Worm (Caenorhabditis elegans) whole organism, L1 larva: ENCODE results near the gene tig-2.

Experiments used
- C16A3.4 ChIP-seq: fragments of 150-350 bp; optimal IDR thresholded peaks from 2 replicates; lab custom pipeline; 2014; ENCODE audit warnings: missing biosample characterization, missing genetic modification characterization
- C34B4.2 ChIP-seq: sonication (generic microtip); optimal IDR thresholded peaks from 2 replicates; lab custom pipeline; 2017; ENCODE audit warnings: mild to moderate bottlenecking, missing genetic modification characterization, missing compliant biosample characterization
- F16B12.6 ChIP-seq: fragments of 150-350 bp; optimal IDR thresholded peaks from 2 replicates; lab custom pipeline; 2014; ENCODE audit warnings: missing biosample characterization, missing genetic modification characterization
- aha-1 ChIP-seq: fragments of 150-350 bp; optimal IDR thresholded peaks from 2 replicates; lab custom pipeline; 2014; ENCODE audit warnings: missing biosample characterization, missing genetic modification characterization
- alr-1 ChIP-seq: fragments of 200-800 bp; sonication (Bioruptor generic); optimal IDR thresholded peaks from 2 replicates; lab custom pipeline; 2018; ENCODE audit warnings: borderline replicate concordance, mild to moderate bottlenecking, missing genetic modification characterization, missing compliant biosample characterization
- ceh-63 ChIP-seq: fragments of 200-800 bp; sonication (Bioruptor generic); optimal IDR thresholded peaks from 2 replicates; lab custom pipeline; 2018; ENCODE audit warnings: mild to moderate bottlenecking, missing genetic modification characterization, missing compliant biosample characterization
- ceh-8 ChIP-seq: fragments of 200-800 bp; sonication (Bioruptor generic); optimal IDR thresholded peaks from 2 replicates; lab custom pipeline; 2018; ENCODE audit warnings: mild to moderate bottlenecking, missing genetic modification characterization, moderate library complexity, missing compliant biosample characterization
- ceh-82 ChIP-seq, 3 experiments: fragments of 150-350 bp in 1 of 3; sonication (generic microtip) in 2 of 3; optimal IDR thresholded peaks; 2 replicates each; lab custom pipeline; 2014 to 2017; ENCODE audit warnings: missing biosample characterization in 3 of 3, missing genetic modification characterization in 3 of 3
- dsc-1 ChIP-seq: sonication (generic microtip); optimal IDR thresholded peaks from 2 replicates; lab custom pipeline; 2016; ENCODE audit warnings: mild to moderate bottlenecking, missing genetic modification characterization, missing compliant biosample characterization
- efl-1 ChIP-seq, 4 experiments: fragments of 150-350 bp; optimal IDR thresholded peaks in 3 of 4; peaks in 1 of 4; 1 replicate in 1 of 4; 2 replicates in 3 of 4; lab custom pipeline; 2014; ENCODE audit warnings: missing biosample characterization in 2 of 4, missing genetic modification characterization in 2 of 4, missing genetic modification reagents in 2 of 4
- ets-5 ChIP-seq: fragments of 200-800 bp; sonication (Bioruptor generic); IDR thresholded peaks from 2 replicates; pipeline ENCODE4 v1.3.6; 2022; ENCODE audit warnings: missing genetic modification characterization, missing compliant biosample characterization
- fkh-10 ChIP-seq: sonication (generic microtip); optimal IDR thresholded peaks from 2 replicates; lab custom pipeline; 2017; ENCODE audit warnings: missing biosample characterization, missing genetic modification reagents, missing genetic modification characterization
- fkh-8 ChIP-seq: sonication (generic microtip); optimal IDR thresholded peaks from 2 replicates; lab custom pipeline; 2016; ENCODE audit warnings: mild to moderate bottlenecking, missing genetic modification characterization, missing compliant biosample characterization
- hlh-17 ChIP-seq: fragments of 200-800 bp; sonication (Bioruptor generic); optimal IDR thresholded peaks from 2 replicates; lab custom pipeline; 2018; ENCODE audit warnings: missing genetic modification characterization, mild to moderate bottlenecking, missing compliant biosample characterization, moderate library complexity, borderline replicate concordance
- hpl-2 ChIP-seq: fragments of 150-350 bp; optimal IDR thresholded peaks from 2 replicates; lab custom pipeline; 2014; ENCODE audit warnings: missing biosample characterization, missing genetic modification reagents, missing genetic modification characterization
- lin-15B ChIP-seq: fragments of 150-350 bp; sonication (generic microtip); optimal IDR thresholded peaks from 3 replicates; lab custom pipeline; 2014; ENCODE audit warnings: missing biosample characterization, missing genetic modification characterization
- lin-35 ChIP-seq, 2 experiments: fragments of 150-350 bp; optimal IDR thresholded peaks; 2 replicates each; lab custom pipeline; 2014; ENCODE audit warnings: missing biosample characterization in 2 of 2, missing genetic modification characterization in 2 of 2, missing genetic modification reagents in 2 of 2
- lin-39 ChIP-seq: fragments of 150-350 bp; optimal IDR thresholded peaks from 2 replicates; lab custom pipeline; 2014; ENCODE audit warnings: missing biosample characterization, missing genetic modification reagents, missing genetic modification characterization
- lir-3 ChIP-seq: sonication (generic microtip); optimal IDR thresholded peaks from 2 replicates; lab custom pipeline; 2016; ENCODE audit warnings: mild to moderate bottlenecking, missing genetic modification characterization, moderate library complexity, missing compliant biosample characterization; ENCODE audit not compliant: poor library complexity
- mdl-1 ChIP-seq, 2 experiments: fragments of 150-350 bp; optimal IDR thresholded peaks; 2 replicates each; lab custom pipeline; 2014 to 2017; ENCODE audit warnings: missing biosample characterization in 2 of 2, missing genetic modification characterization in 2 of 2, inconsistent platforms in 1 of 2
- nhr-11 ChIP-seq: fragments of 150-350 bp; optimal IDR thresholded peaks from 2 replicates; lab custom pipeline; 2014; ENCODE audit warnings: missing biosample characterization, missing genetic modification characterization
- nhr-20 ChIP-seq: sonication (generic microtip); optimal IDR thresholded peaks from 2 replicates; lab custom pipeline; 2016; ENCODE audit warnings: mild to moderate bottlenecking, missing genetic modification characterization, missing compliant biosample characterization
- nhr-90 ChIP-seq: sonication (generic microtip); optimal IDR thresholded peaks from 2 replicates; lab custom pipeline; 2016; ENCODE audit warnings: mild to moderate bottlenecking, missing genetic modification characterization, missing compliant biosample characterization; ENCODE audit not compliant: poor library complexity
- pag-3 ChIP-seq: sonication (generic microtip); optimal IDR thresholded peaks from 2 replicates; lab custom pipeline; 2017; ENCODE audit warnings: missing genetic modification characterization, mild to moderate bottlenecking, missing compliant biosample characterization, antibody characterized with exemption, borderline replicate concordance; ENCODE audit not compliant: insufficient read depth
- pax-3 ChIP-seq: fragments of 200-800 bp; sonication (Bioruptor generic); optimal IDR thresholded peaks from 2 replicates; lab custom pipeline; 2018; ENCODE audit warnings: mild to moderate bottlenecking, missing genetic modification characterization, moderate library complexity, missing compliant biosample characterization
- tbx-2 ChIP-seq: sonication (generic microtip); optimal IDR thresholded peaks from 2 replicates; lab custom pipeline; 2016; ENCODE audit warnings: missing genetic modification characterization, missing compliant biosample characterization
- tlp-1 ChIP-seq: fragments of 150-350 bp; optimal IDR thresholded peaks from 2 replicates; lab custom pipeline; 2014; ENCODE audit warnings: missing biosample characterization, missing genetic modification characterization
- unc-130 ChIP-seq: fragments of 150-350 bp; optimal IDR thresholded peaks from 2 replicates; lab custom pipeline; 2017; ENCODE audit warnings: missing biosample characterization, missing genetic modification characterization, inconsistent platforms
- unc-98 ChIP-seq: fragments of 200-800 bp; sonication (Bioruptor generic); IDR thresholded peaks from 2 replicates; pipeline ENCODE4 v1.3.6; 2022; ENCODE audit warnings: missing genetic modification characterization, missing compliant biosample characterization
- xbp-1 ChIP-seq: sonication (generic microtip); optimal IDR thresholded peaks from 2 replicates; lab custom pipeline; 2016; ENCODE audit warnings: missing genetic modification characterization, missing compliant biosample characterization
- zag-1 ChIP-seq: fragments of 150-350 bp; optimal IDR thresholded peaks from 2 replicates; lab custom pipeline; 2014; ENCODE audit warnings: missing biosample characterization, missing genetic modification characterization
- ztf-11 ChIP-seq, 2 experiments: sonication (generic microtip); optimal IDR thresholded peaks; 2 replicates each; lab custom pipeline; 2016 to 2017; ENCODE audit warnings: missing genetic modification characterization in 2 of 2, missing biosample characterization in 1 of 2, missing compliant biosample characterization in 1 of 2
- ztf-4 ChIP-seq: fragments of 150-350 bp; optimal IDR thresholded peaks from 2 replicates; lab custom pipeline; 2014; ENCODE audit warnings: missing biosample characterization, missing genetic modification characterization

The tig-2 gene

ce11 chrV:4684137-4684536 is 45.8 kb downstream of the tig-2 start:
- TF ChIP-seq pag-3 (tag; lab: Kevin White, UChicago) (no peak), ceh-8 (GFP tag; lab: Kevin White, UChicago) (no peak), alr-1 (tag; lab: Kevin White, UChicago) (no peak), mdl-1 (tag; optimal IDR thresholded peaks at IDR 0.05; lab: Kevin White, UChicago) (no peak), lin-15B (no peak), ztf-4 (tag; lab: Kevin White, UChicago) (no peak), xbp-1 (tag; lab: Kevin White, UChicago) (no peak), lir-3 (tag; lab: Kevin White, UChicago) (no peak), tlp-1 (tag; lab: Kevin White, UChicago) (no peak), lin-39 (tag; lab: Kevin White, UChicago) (no peak)

ce11 chrV:4681670-4682069 is 48.3 kb downstream of the tig-2 start, which contains the start of gene K03B4.4:
Gene K03B4.4, plus strand, starts transcription at chrV:4681970.
- TF ChIP-seq nhr-90 (tag; lab: Kevin White, UChicago): no peak
- TF ChIP-seq hpl-2 (GFP tag; lab: Kevin White, UChicago): no peak
- no peak for TF ChIP-seq aha-1 (tag; lab: Kevin White, UChicago)
- TF ChIP-seq pax-3 (tag; lab: Kevin White, UChicago): peak; percentile 39
- TF ChIP-seq ets-5 (GFP tag; lab: Robert Waterston, UW): no peak
- TF ChIP-seq unc-98 (GFP tag; lab: Robert Waterston, UW): no peak
- TF ChIP-seq nhr-20 (tag; lab: Kevin White, UChicago): no peak
- TF ChIP-seq lin-35 (GFP tag; optimal IDR thresholded peaks at IDR 0.05; lab: Kevin White, UChicago): no peak
- no peak for TF ChIP-seq ceh-82 (tag; optimal IDR thresholded peaks at IDR 0.05; lab: Kevin White, UChicago)
- TF ChIP-seq F16B12.6 (tag; lab: Kevin White, UChicago): no peak
- TF ChIP-seq hlh-17 (GFP tag; lab: Kevin White, UChicago): no peak
- TF ChIP-seq lir-3 (tag; lab: Kevin White, UChicago): no peak
- no peak for TF ChIP-seq tlp-1 (tag; lab: Kevin White, UChicago)
- no peak for TF ChIP-seq C34B4.2 (tag; lab: Kevin White, UChicago)
- no peak for TF ChIP-seq efl-1 (optimal IDR thresholded peaks at IDR 0.05; lab: Kevin White, UChicago)
- TF ChIP-seq efl-1 (GFP tag; optimal IDR thresholded peaks at IDR 0.05 in 1 of 2; lab: Kevin White, UChicago): no peak
- TF ChIP-seq dsc-1 (tag; lab: Kevin White, UChicago): peak; percentile 27
- TF ChIP-seq ztf-11 (tag; optimal IDR thresholded peaks at IDR 0.05; lab: Kevin White, UChicago): no peak
- TF ChIP-seq ceh-63 (GFP tag; lab: Kevin White, UChicago): no peak
- TF ChIP-seq fkh-8 (tag; lab: Kevin White, UChicago): peak; percentile 15
- no peak for TF ChIP-seq unc-130 (tag; lab: Kevin White, UChicago)

DNA sequence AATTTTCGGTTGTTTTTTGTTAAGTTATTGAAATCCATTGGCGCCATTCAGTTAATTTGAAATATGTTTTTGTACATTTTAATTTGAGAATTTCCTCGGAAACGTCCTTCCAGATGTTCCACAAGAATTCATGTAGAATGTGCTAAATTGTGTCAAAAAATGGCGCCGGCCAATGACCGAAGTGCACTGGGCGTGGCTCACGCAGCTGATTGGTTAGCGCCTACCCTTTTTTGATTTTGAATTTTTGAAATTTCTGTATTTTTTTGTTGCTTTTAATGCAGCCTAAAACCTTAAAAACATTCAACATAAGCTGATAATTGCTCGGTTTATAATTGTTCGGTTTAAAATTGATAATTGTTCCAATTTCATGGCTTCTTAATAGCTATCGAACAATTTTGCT is 53.1 kb downstream of the tig-2 start:
- TF ChIP-seq tbx-2 (no peak), nhr-20 (tag; lab: Kevin White, UChicago) (no peak), zag-1 (tag; lab: Kevin White, UChicago) (no peak), fkh-10 (GFP tag; lab: Kevin White, UChicago) (no peak), nhr-11 (no peak), C16A3.4 (tag; lab: Kevin White, UChicago) (no peak)
